Worm (Caenorhabditis elegans) whole organism, late embryonic: Measurements from ENCODE around the gene mec-12.

Source experiments
- C38D4.7 ChIP-seq: fragments of 200-800 bp; sonication (Bioruptor generic); optimal IDR thresholded peaks from 2 replicates; lab custom pipeline; 2018; ENCODE audit warnings: mild to moderate bottlenecking, missing genetic modification characterization, moderate library complexity, missing compliant biosample characterization
- K02D7.2 ChIP-seq: sonication (generic microtip); optimal IDR thresholded peaks from 2 replicates; lab custom pipeline; 2017; ENCODE audit warnings: mild to moderate bottlenecking, missing genetic modification characterization, missing compliant biosample characterization
- T23F11.4 ChIP-seq: fragments of 200-800 bp; sonication (Bioruptor generic); optimal IDR thresholded peaks from 2 replicates; lab custom pipeline; 2018; ENCODE audit warnings: mild to moderate bottlenecking, missing genetic modification characterization, missing compliant biosample characterization
- Y22D7AL.16 ChIP-seq: sonication (generic microtip); optimal IDR thresholded peaks from 2 replicates; lab custom pipeline; 2016; ENCODE audit warnings: missing genetic modification characterization, missing compliant biosample characterization
- ama-1 ChIP-seq: fragments of 150-350 bp; optimal IDR thresholded peaks from 2 replicates; lab custom pipeline; 2014
- ceh-14 ChIP-seq: sonication (generic microtip); optimal IDR thresholded peaks from 2 replicates; lab custom pipeline; 2016; ENCODE audit warnings: missing genotype, missing genetic modification characterization, missing compliant biosample characterization
- ceh-18 ChIP-seq: sonication (generic microtip); optimal IDR thresholded peaks from 2 replicates; lab custom pipeline; 2016; ENCODE audit warnings: missing genetic modification characterization, missing compliant biosample characterization
- ceh-19 ChIP-seq: fragments of 200-800 bp; sonication (Bioruptor generic); optimal IDR thresholded peaks from 2 replicates; lab custom pipeline; 2018; ENCODE audit warnings: mild to moderate bottlenecking, missing genetic modification characterization, missing compliant biosample characterization
- ceh-2 ChIP-seq: sonication (generic microtip); optimal IDR thresholded peaks from 2 replicates; lab custom pipeline; 2016; ENCODE audit warnings: missing genotype, missing genetic modification characterization, missing compliant biosample characterization
- ceh-30 ChIP-seq: fragments of 150-350 bp; optimal IDR thresholded peaks from 2 replicates; lab custom pipeline; 2014; ENCODE audit warnings: missing biosample characterization, missing genetic modification characterization
- ceh-48 ChIP-seq: sonication (generic microtip); optimal IDR thresholded peaks from 2 replicates; lab custom pipeline; 2016; ENCODE audit warnings: missing genetic modification characterization, inconsistent platforms, missing compliant biosample characterization
- ceh-6 ChIP-seq: fragments of 200-800 bp; sonication (Bioruptor generic); optimal IDR thresholded peaks from 2 replicates; lab custom pipeline; 2018; ENCODE audit warnings: mild to moderate bottlenecking, missing genetic modification characterization, missing compliant biosample characterization
- ceh-9 ChIP-seq: sonication (generic microtip); optimal IDR thresholded peaks from 2 replicates; lab custom pipeline; 2016; ENCODE audit warnings: mild to moderate bottlenecking, missing genetic modification characterization, inconsistent platforms, missing compliant biosample characterization
- ets-4 ChIP-seq: sonication (generic microtip); optimal IDR thresholded peaks from 2 replicates; lab custom pipeline; 2016; ENCODE audit warnings: missing genetic modification characterization, missing compliant biosample characterization
- fkh-10 ChIP-seq: fragments of 150-350 bp; optimal IDR thresholded peaks from 2 replicates; lab custom pipeline; 2014; ENCODE audit warnings: missing biosample characterization, missing genetic modification reagents, missing genetic modification characterization
- fkh-6 ChIP-seq: sonication (generic microtip); optimal IDR thresholded peaks from 2 replicates; lab custom pipeline; 2016; ENCODE audit warnings: missing genetic modification characterization, missing compliant biosample characterization
- gmeb-2 ChIP-seq: sonication (generic microtip); optimal IDR thresholded peaks from 2 replicates; lab custom pipeline; 2016; ENCODE audit warnings: missing genetic modification characterization, inconsistent platforms, missing compliant biosample characterization
- hlh-13 ChIP-seq: fragments of 200-800 bp; sonication (Bioruptor generic); optimal IDR thresholded peaks from 2 replicates; lab custom pipeline; 2018; ENCODE audit warnings: mild to moderate bottlenecking, missing genetic modification characterization, missing compliant biosample characterization
- hlh-15 ChIP-seq: sonication (generic microtip); optimal IDR thresholded peaks from 2 replicates; lab custom pipeline; 2016; ENCODE audit warnings: missing genetic modification characterization, missing compliant biosample characterization
- hlh-6 ChIP-seq: sonication (generic microtip); optimal IDR thresholded peaks from 2 replicates; lab custom pipeline; 2016; ENCODE audit warnings: missing genotype, missing genetic modification characterization, missing compliant biosample characterization
- hlh-8 ChIP-seq: sonication (generic microtip); optimal IDR thresholded peaks from 2 replicates; lab custom pipeline; 2016; ENCODE audit warnings: missing genotype, missing genetic modification characterization, missing compliant biosample characterization
- lim-6 ChIP-seq: sonication (generic microtip); optimal IDR thresholded peaks from 2 replicates; lab custom pipeline; 2016; ENCODE audit warnings: missing genetic modification characterization, missing compliant biosample characterization
- lin-11 ChIP-seq: fragments of 200-800 bp; sonication (Bioruptor generic); optimal IDR thresholded peaks from 2 replicates; lab custom pipeline; 2018; ENCODE audit warnings: mild to moderate bottlenecking, missing genetic modification characterization, missing compliant biosample characterization
- madf-2 ChIP-seq: sonication (generic microtip); optimal IDR thresholded peaks from 2 replicates; lab custom pipeline; 2017; ENCODE audit warnings: missing genetic modification characterization, missing compliant biosample characterization
- nfya-1 ChIP-seq: sonication (generic microtip); optimal IDR thresholded peaks from 2 replicates; lab custom pipeline; 2017; ENCODE audit warnings: missing genetic modification characterization, mild to moderate bottlenecking, missing compliant biosample characterization, antibody characterized with exemption, moderate library complexity
- nhr-11 ChIP-seq: fragments of 150-350 bp; optimal IDR thresholded peaks from 2 replicates; lab custom pipeline; 2014; ENCODE audit warnings: missing biosample characterization, missing genetic modification characterization
- nhr-232 ChIP-seq: sonication (generic microtip); optimal IDR thresholded peaks from 2 replicates; lab custom pipeline; 2016; ENCODE audit warnings: missing genetic modification characterization, missing compliant biosample characterization
- pag-3 ChIP-seq: sonication (generic microtip); optimal IDR thresholded peaks from 2 replicates; lab custom pipeline; 2016; ENCODE audit warnings: missing compliant biosample characterization, missing genetic modification characterization, borderline replicate concordance
- pha-2 ChIP-seq: sonication (generic microtip); optimal IDR thresholded peaks from 2 replicates; lab custom pipeline; 2017; ENCODE audit warnings: mild to moderate bottlenecking, missing genetic modification characterization, missing compliant biosample characterization
- pha-4 ChIP-seq: fragments of 150-350 bp; optimal IDR thresholded peaks from 2 replicates; lab custom pipeline; 2018; ENCODE audit warnings: missing biosample characterization, missing genetic modification reagents, missing genetic modification characterization
- pqm-1 ChIP-seq: sonication (generic microtip); optimal IDR thresholded peaks from 2 replicates; lab custom pipeline; 2016; ENCODE audit warnings: missing genetic modification characterization, missing compliant biosample characterization
- pros-1 ChIP-seq: fragments of 150-350 bp; optimal IDR thresholded peaks from 2 replicates; lab custom pipeline; 2014; ENCODE audit warnings: missing biosample characterization, missing genetic modification reagents, missing genetic modification characterization
- ref-2 ChIP-seq: sonication (generic microtip); optimal IDR thresholded peaks from 2 replicates; lab custom pipeline; 2016; ENCODE audit warnings: missing genetic modification characterization, missing compliant biosample characterization
- sox-2 ChIP-seq: fragments of 200-800 bp; sonication (Bioruptor generic); IDR thresholded peaks from 2 replicates; pipeline ENCODE4 v1.3.6; 2022; ENCODE audit warnings: missing genetic modification reagents, missing genetic modification characterization, missing compliant biosample characterization
- sox-4 ChIP-seq: sonication (generic microtip); optimal IDR thresholded peaks from 2 replicates; lab custom pipeline; 2017; ENCODE audit warnings: mild to moderate bottlenecking, missing genetic modification characterization, inconsistent platforms, missing compliant biosample characterization
- syd-9 ChIP-seq: sonication (generic microtip); optimal IDR thresholded peaks from 2 replicates; lab custom pipeline; 2016; ENCODE audit warnings: mild to moderate bottlenecking, missing genetic modification characterization, moderate library complexity, missing compliant biosample characterization
- unc-3 ChIP-seq, 2 experiments: fragments of 200-800 bp in 1 of 2; sonication (Bioruptor generic) in 1 of 2; sonication (generic microtip) in 1 of 2; conservative IDR thresholded peaks in 1 of 2; optimal IDR thresholded peaks in 1 of 2; 2 replicates each; pipeline versions ENCODE4 v1.3.6 to Lab custom; 2016 to 2022; ENCODE audit warnings: missing compliant biosample characterization in 2 of 2, missing genetic modification characterization in 2 of 2, missing genetic modification reagents in 1 of 2
- unc-86 ChIP-seq: sonication (generic microtip); optimal IDR thresholded peaks from 2 replicates; lab custom pipeline; 2016; ENCODE audit warnings: missing genetic modification characterization, missing compliant biosample characterization
- zip-5 ChIP-seq: sonication (generic microtip); optimal IDR thresholded peaks from 2 replicates; lab custom pipeline; 2016; ENCODE audit warnings: missing genetic modification characterization, missing compliant biosample characterization

mec-12 gene

DNA sequence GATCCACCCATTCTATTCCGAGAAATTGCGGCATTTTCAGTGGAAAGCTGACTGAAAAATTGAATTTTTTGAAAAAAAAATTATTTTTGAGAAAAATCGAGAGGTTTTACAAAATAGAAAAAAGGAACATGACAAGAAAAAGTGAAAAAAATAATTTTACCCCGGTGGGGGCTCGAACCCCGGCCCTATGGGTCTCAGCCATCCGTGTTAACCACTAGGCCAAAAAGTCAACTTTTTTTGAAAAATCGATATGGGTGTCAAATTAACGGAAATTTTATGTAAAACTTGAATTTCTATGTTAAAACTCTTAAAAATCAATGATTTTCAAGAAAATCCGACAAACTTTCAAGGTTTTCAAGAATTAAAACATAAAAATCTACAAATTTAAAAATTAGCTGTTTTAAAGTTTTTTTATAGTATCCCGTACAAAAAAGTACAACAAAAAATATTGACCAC, 35.1 kb downstream of the mec-12 start, which contains the start of gene Y53G8B.2:
Y53G8B.2 (minus strand) TSS at position 51 of the 456 bp plus-strand sequence.
- no peak for TF ChIP-seq K02D7.2 (tag; lab: Kevin White, UChicago)
- TF ChIP-seq ama-1 (lab: Kevin White, UChicago): no peak
- no peak for TF ChIP-seq fkh-10 (GFP tag; lab: Kevin White, UChicago)
- no peak for TF ChIP-seq hlh-13 (GFP tag; lab: Kevin White, UChicago)
- TF ChIP-seq sox-2 (GFP tag; lab: Robert Waterston, UW): no peak
- no peak for TF ChIP-seq pros-1 (tag; lab: Kevin White, UChicago)

ce11 chrIII:3100593-3101270, 38.3 kb downstream of the mec-12 start:
- no peak for TF ChIP-seq hlh-6 (tag; lab: Kevin White, UChicago)
- no peak for TF ChIP-seq nfya-1 (tag; lab: Kevin White, UChicago)
- TF ChIP-seq unc-3 (GFP tag; conservative IDR thresholded peaks at IDR 0.05; lab: Robert Waterston, UW): no peak
- no peak for TF ChIP-seq unc-3 (tag; optimal IDR thresholded peaks at IDR 0.05; lab: Kevin White, UChicago)
- no peak for TF ChIP-seq unc-86 (tag; lab: Kevin White, UChicago)
- TF ChIP-seq pag-3 (tag; lab: Kevin White, UChicago): no peak
- TF ChIP-seq fkh-6 (tag; lab: Kevin White, UChicago): no peak
- no peak for TF ChIP-seq T23F11.4
- TF ChIP-seq madf-2: no peak
- TF ChIP-seq ceh-19 (GFP tag; lab: Kevin White, UChicago): no peak
- TF ChIP-seq pros-1 (tag; lab: Kevin White, UChicago): no peak
- no peak for TF ChIP-seq ref-2 (tag; lab: Kevin White, UChicago)
- no peak for TF ChIP-seq pha-4 (tag; lab: Kevin White, UChicago)
- TF ChIP-seq pha-2 (tag; lab: Kevin White, UChicago): no peak
- no peak for TF ChIP-seq syd-9
- TF ChIP-seq sox-4: no peak
- TF ChIP-seq gmeb-2: no peak
- no peak for TF ChIP-seq K02D7.2 (tag; lab: Kevin White, UChicago)
- TF ChIP-seq, all 69 proteins: peak for 0

ce11 chrIII:3100124-3100523, 38.9 kb downstream of the mec-12 start:
- TF ChIP-seq pag-3 (tag; lab: Kevin White, UChicago): no peak
- no peak for TF ChIP-seq nfya-1 (tag; lab: Kevin White, UChicago)
- TF ChIP-seq ceh-9 (tag; lab: Kevin White, UChicago): no peak
- no peak for TF ChIP-seq ama-1 (lab: Kevin White, UChicago)
- TF ChIP-seq fkh-10 (GFP tag; lab: Kevin White, UChicago): no peak
- no peak for TF ChIP-seq Y22D7AL.16 (tag; lab: Kevin White, UChicago)
- no peak for TF ChIP-seq ceh-14 (tag; lab: Kevin White, UChicago)
- no peak for TF ChIP-seq zip-5 (tag; lab: Kevin White, UChicago)
- TF ChIP-seq ceh-19 (GFP tag; lab: Kevin White, UChicago): no peak
- TF ChIP-seq ceh-30 (tag; lab: Kevin White, UChicago): no peak
- no peak for TF ChIP-seq ets-4 (tag; lab: Kevin White, UChicago)
- TF ChIP-seq lin-11 (tag; lab: Kevin White, UChicago): no peak

- TF ChIP-seq C38D4.7: no peak
- TF ChIP-seq hlh-8 (tag; lab: Kevin White, UChicago): no peak
- no peak for TF ChIP-seq ceh-6 (GFP tag; lab: Kevin White, UChicago)
- no peak for TF ChIP-seq ceh-48
- no peak for TF ChIP-seq gmeb-2
- no peak for TF ChIP-seq ref-2 (tag; lab: Kevin White, UChicago)
- TF ChIP-seq nhr-232: no peak
- TF ChIP-seq pha-2 (tag; lab: Kevin White, UChicago): no peak
- no peak for TF ChIP-seq ceh-18 (tag; lab: Kevin White, UChicago)
- no peak for TF ChIP-seq nhr-11 (tag; lab: Kevin White, UChicago)
- no peak for TF ChIP-seq ceh-2 (tag; lab: Kevin White, UChicago)
- no peak for TF ChIP-seq sox-2 (GFP tag; lab: Robert Waterston, UW)
- TF ChIP-seq lim-6 (tag; lab: Kevin White, UChicago): no peak
- TF ChIP-seq pqm-1 (tag; lab: Kevin White, UChicago): no peak
- TF ChIP-seq hlh-15 (tag; lab: Kevin White, UChicago): no peak
- no peak for TF ChIP-seq K02D7.2 (tag; lab: Kevin White, UChicago)
Observed at ce11 chrIII:3099407-3099806, 39.6 kb downstream of the mec-12 start.
